Worm (Caenorhabditis elegans) whole organism, midembryonic: ENCODE data around the gene B0416.5.

Experiments used
- T22C8.4 ChIP-seq: fragments of 200-800 bp; sonication (Bioruptor generic); IDR thresholded peaks from 2 replicates; pipeline ENCODE4 v1.3.6; 2022; ENCODE audit warnings: missing genetic modification characterization, missing compliant biosample characterization
- cog-1 ChIP-seq: sonication (generic microtip); optimal IDR thresholded peaks from 2 replicates; lab custom pipeline; 2016; ENCODE audit warnings: missing genetic modification characterization, missing compliant biosample characterization
- flt-1 ChIP-seq: fragments of 200-800 bp; sonication (Bioruptor generic); IDR thresholded peaks from 2 replicates; pipeline ENCODE4 v1.3.6; 2022; ENCODE audit warnings: missing genetic modification characterization, missing compliant biosample characterization
- med-1 ChIP-seq: sonication (generic microtip); optimal IDR thresholded peaks from 2 replicates; lab custom pipeline; 2017; ENCODE audit warnings: missing genetic modification characterization, mild to moderate bottlenecking, missing compliant biosample characterization, antibody characterized with exemption, missing genetic modification reagents; ENCODE audit not compliant: insufficient read depth
- ref-1 ChIP-seq: fragments of 200-800 bp; sonication (Bioruptor generic); conservative IDR thresholded peaks from 2 replicates; pipeline ENCODE4 v1.3.6; 2022; ENCODE audit warnings: missing genetic modification reagents, missing genetic modification characterization, missing compliant biosample characterization
- tab-1 ChIP-seq: fragments of 200-800 bp; sonication (Bioruptor generic); IDR thresholded peaks from 2 replicates; pipeline ENCODE4 v1.3.6; 2022; ENCODE audit warnings: missing genetic modification characterization, missing compliant biosample characterization
- ztf-23 ChIP-seq: fragments of 200-800 bp; sonication (Bioruptor generic); IDR thresholded peaks from 2 replicates; pipeline ENCODE4 v1.3.6; 2022; ENCODE audit warnings: missing genetic modification reagents, missing genetic modification characterization, missing compliant biosample characterization
- ztf-29 ChIP-seq: fragments of 200-800 bp; sonication (Bioruptor generic); IDR thresholded peaks from 2 replicates; pipeline ENCODE4 v1.3.6; 2022; ENCODE audit warnings: missing genetic modification reagents, missing genetic modification characterization, missing compliant biosample characterization

DNA sequence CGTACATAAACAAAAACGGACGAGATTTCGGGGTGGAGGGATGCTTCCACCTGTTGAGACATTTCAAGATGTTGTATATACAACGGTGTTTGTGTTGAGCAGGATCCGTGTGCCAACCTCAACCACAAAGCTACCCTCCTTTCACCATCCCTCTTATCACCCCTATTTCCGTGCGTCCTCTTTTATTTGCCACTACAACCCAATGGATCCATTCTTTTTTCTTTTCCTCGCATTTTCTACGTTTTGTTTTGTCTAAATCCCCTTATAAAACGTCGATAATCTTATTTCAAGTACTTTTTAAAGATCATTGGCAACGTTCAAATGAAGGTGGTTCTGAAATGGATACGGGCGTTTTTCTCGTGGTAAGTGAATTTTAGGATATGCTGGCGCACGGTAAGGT is 27.4 kb downstream of the B0416.5 start, which contains the start of gene gpa-12:
- TF ChIP-seq flt-1 (GFP tag; lab: Robert Waterston, UW) (no peak), tab-1 (GFP tag; lab: Robert Waterston, UW) (no peak), ztf-29 (GFP tag; lab: Robert Waterston, UW) (no peak), med-1 (GFP tag; lab: Kevin White, UChicago) (no peak), ztf-23 (GFP tag; lab: Robert Waterston, UW) (no peak), ref-1 (no peak), T22C8.4 (GFP tag; lab: Robert Waterston, UW) (no peak), cog-1 (tag; lab: Kevin White, UChicago) (no peak)
